Fruit fly (Drosophila melanogaster) S2 (cell line): ENCODE measurements around the gene tHMG1.

Experiments
- CG8478 ChIP-seq: fragments of >200 bp; optimal IDR thresholded peaks from 2 replicates; lab custom pipeline; 2018
- CTCF ChIP-seq, 2 experiments: fragments of >200 bp; optimal IDR thresholded peaks; 2 replicates each; lab custom pipeline; 2018

DNA sequence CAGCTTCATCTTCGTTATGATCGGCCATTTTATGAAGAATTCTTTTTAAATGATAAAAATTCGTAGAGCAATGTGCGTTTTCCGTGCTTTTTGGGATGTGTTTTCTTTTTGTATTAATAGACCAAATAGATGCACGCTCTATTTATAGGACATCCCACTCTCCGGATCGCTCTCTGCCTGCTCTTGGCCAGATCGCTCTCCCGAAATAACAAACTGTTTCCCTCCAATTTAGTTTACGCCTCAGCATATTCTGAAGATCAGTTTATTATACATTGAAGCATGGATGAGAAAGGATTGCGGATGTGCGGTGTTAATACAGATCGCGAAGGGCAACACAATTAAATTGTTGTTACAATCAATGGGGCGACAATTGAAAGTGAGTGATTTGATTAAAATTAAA is 2.8 kb upstream of the tHMG1 start, which contains the start of gene CG5376:
- no peak for TF ChIP-seq CG8478
- TF ChIP-seq CTCF (optimal IDR thresholded peaks at IDR 0.05; lab: Kevin White, UChicago), result no peak
